Worm (Caenorhabditis elegans) whole organism, L4 larva: ENCODE results near the gene C10A4.6.
"Not testable (repeated sequence)": the region's sequence is repeated elsewhere in the genome, so short reads cannot be mapped to it uniquely, and the experiment has no call there.

ENCODE experiments used
- F26F4.8 ChIP-seq: fragments of 200-800 bp; sonication (Bioruptor generic); conservative IDR thresholded peaks from 2 replicates; pipeline ENCODE4 v1.3.6; 2022; ENCODE audit warnings: missing genetic modification characterization, missing compliant biosample characterization
- Y5F2A.4 ChIP-seq: fragments of 200-800 bp; sonication (Bioruptor generic); optimal IDR thresholded peaks from 2 replicates; lab custom pipeline; 2018; ENCODE audit warnings: mild to moderate bottlenecking, missing genetic modification characterization, missing compliant biosample characterization
- aly-2 ChIP-seq: sonication (generic microtip); optimal IDR thresholded peaks from 2 replicates; lab custom pipeline; 2018; ENCODE audit warnings: missing biosample characterization, missing genetic modification characterization
- arid-1 ChIP-seq: fragments of 200-800 bp; sonication (Bioruptor generic); conservative IDR thresholded peaks from 2 replicates; pipeline ENCODE4 v1.3.6; 2022; ENCODE audit warnings: missing genetic modification reagents, missing genetic modification characterization, missing compliant biosample characterization
- attf-4 ChIP-seq: sonication (generic microtip); optimal IDR thresholded peaks from 3 replicates; lab custom pipeline; 2017; ENCODE audit warnings: missing biosample characterization, missing genetic modification characterization
- ceh-32 ChIP-seq: sonication (generic microtip); optimal IDR thresholded peaks from 2 replicates; lab custom pipeline; 2016; ENCODE audit warnings: mild to moderate bottlenecking, missing genetic modification characterization, missing compliant biosample characterization; ENCODE audit not compliant: poor library complexity
- ces-1 ChIP-seq: fragments of 150-350 bp; sonication (generic microtip); optimal IDR thresholded peaks from 4 replicates; lab custom pipeline; 2014; ENCODE audit warnings: missing biosample characterization, missing genetic modification reagents, missing genetic modification characterization
- daf-16 ChIP-seq, 3 experiments: sonication (generic microtip); optimal IDR thresholded peaks; 2 replicates each; lab custom pipeline; 2016 to 2017; ENCODE audit warnings: missing genetic modification characterization in 3 of 3, missing genetic modification reagents in 3 of 3, mild to moderate bottlenecking in 2 of 3, missing compliant biosample characterization in 2 of 3, missing biosample characterization in 1 of 3, moderate library complexity in 1 of 3
- daf-19 ChIP-seq: fragments of 200-800 bp; sonication (Bioruptor generic); conservative IDR thresholded peaks from 2 replicates; pipeline ENCODE4 v1.3.6; 2022; ENCODE audit warnings: missing genetic modification characterization, missing compliant biosample characterization
- fos-1 ChIP-seq: fragments of 150-350 bp; optimal IDR thresholded peaks from 2 replicates; lab custom pipeline; 2014; ENCODE audit warnings: missing biosample characterization, missing genetic modification characterization
- hlh-11 ChIP-seq: fragments of 200-800 bp; sonication (Bioruptor generic); optimal IDR thresholded peaks from 2 replicates; lab custom pipeline; 2018; ENCODE audit warnings: mild to moderate bottlenecking, missing genetic modification characterization, missing compliant biosample characterization
- hlh-30 ChIP-seq: sonication (generic microtip); optimal IDR thresholded peaks from 2 replicates; lab custom pipeline; 2017; ENCODE audit warnings: antibody characterized with exemption, mild to moderate bottlenecking, missing genetic modification characterization, missing compliant biosample characterization; ENCODE audit not compliant: insufficient read depth
- jun-1 ChIP-seq: fragments of 150-350 bp; optimal IDR thresholded peaks from 2 replicates; lab custom pipeline; 2014; ENCODE audit warnings: missing biosample characterization, missing genetic modification reagents, missing genetic modification characterization
- lim-7 ChIP-seq: fragments of 200-800 bp; sonication (Bioruptor generic); IDR thresholded peaks from 2 replicates; pipeline ENCODE4 v1.3.6; 2022; ENCODE audit warnings: missing genetic modification characterization, missing compliant biosample characterization
- lin-29 ChIP-seq: fragments of 200-800 bp; sonication (Bioruptor generic); IDR thresholded peaks from 2 replicates; pipeline ENCODE4 v1.3.6; 2022; ENCODE audit warnings: missing genetic modification reagents, missing genetic modification characterization, missing compliant biosample characterization
- lir-3 ChIP-seq: sonication (generic microtip); optimal IDR thresholded peaks from 2 replicates; lab custom pipeline; 2016; ENCODE audit warnings: mild to moderate bottlenecking, missing genetic modification characterization, missing compliant biosample characterization
- mes-2 ChIP-seq: sonication (generic microtip); optimal IDR thresholded peaks from 2 replicates; lab custom pipeline; 2016; ENCODE audit warnings: missing genotype, mild to moderate bottlenecking, missing genetic modification characterization, missing compliant biosample characterization; ENCODE audit not compliant: poor library complexity, severe bottlenecking
- nhr-111 ChIP-seq: fragments of 200-800 bp; sonication (Bioruptor generic); optimal IDR thresholded peaks from 2 replicates; lab custom pipeline; 2018; ENCODE audit warnings: mild to moderate bottlenecking, missing genetic modification characterization, missing compliant biosample characterization
- nhr-25 ChIP-seq: sonication (generic microtip); optimal IDR thresholded peaks from 2 replicates; lab custom pipeline; 2017; ENCODE audit warnings: missing genetic modification characterization, mild to moderate bottlenecking, missing compliant biosample characterization, antibody characterized with exemption, moderate library complexity, borderline replicate concordance; ENCODE audit not compliant: insufficient read depth
- nhr-28 ChIP-seq: fragments of 150-350 bp; optimal IDR thresholded peaks from 2 replicates; lab custom pipeline; 2014; ENCODE audit warnings: missing biosample characterization, missing genetic modification characterization
- nhr-41 ChIP-seq: fragments of 200-800 bp; sonication (Bioruptor generic); IDR thresholded peaks from 2 replicates; pipeline ENCODE4 v1.3.6; 2022; ENCODE audit warnings: missing genetic modification reagents, missing genetic modification characterization, missing compliant biosample characterization
- nhr-6 ChIP-seq: fragments of 150-350 bp; optimal IDR thresholded peaks from 2 replicates; lab custom pipeline; 2014; ENCODE audit warnings: missing biosample characterization, missing genetic modification characterization
- nhr-77 ChIP-seq: fragments of 150-350 bp; optimal IDR thresholded peaks from 2 replicates; lab custom pipeline; 2014; ENCODE audit warnings: missing biosample characterization, missing genetic modification characterization
- sdz-12 ChIP-seq: fragments of 200-800 bp; sonication (Bioruptor generic); optimal IDR thresholded peaks from 2 replicates; lab custom pipeline; 2018; ENCODE audit warnings: mild to moderate bottlenecking, missing genetic modification characterization, missing compliant biosample characterization
- snpc-1.2 ChIP-seq: fragments of 200-800 bp; sonication (Bioruptor generic); IDR thresholded peaks from 2 replicates; pipeline ENCODE4 v1.3.6; 2022; ENCODE audit warnings: missing genetic modification reagents, missing genetic modification characterization, missing compliant biosample characterization
- spr-3 ChIP-seq: fragments of 200-800 bp; sonication (Bioruptor generic); optimal IDR thresholded peaks from 2 replicates; lab custom pipeline; 2018; ENCODE audit warnings: mild to moderate bottlenecking, missing genetic modification characterization, missing compliant biosample characterization
- tra-1 ChIP-seq: fragments of 200-800 bp; sonication (Bioruptor generic); IDR thresholded peaks from 2 replicates; pipeline ENCODE4 v1.3.6; 2022; ENCODE audit warnings: missing genetic modification reagents, missing genetic modification characterization, missing compliant biosample characterization
- unc-39 ChIP-seq: sonication (generic microtip); optimal IDR thresholded peaks from 2 replicates; lab custom pipeline; 2017; ENCODE audit warnings: missing biosample characterization, missing genetic modification characterization
- unc-62 ChIP-seq, 3 experiments: fragments of 150-350 bp in 1 of 3; sonication (generic microtip); optimal IDR thresholded peaks in 2 of 3; peaks in 1 of 3; 1 replicate in 1 of 3; 2 replicates in 2 of 3; lab custom pipeline; 2014 to 2017; ENCODE audit warnings: missing biosample characterization in 3 of 3, missing genetic modification characterization in 3 of 3, missing genetic modification reagents in 3 of 3, missing genotype in 1 of 3
- zfp-3 ChIP-seq: fragments of 200-800 bp; sonication (Bioruptor generic); conservative IDR thresholded peaks from 2 replicates; pipeline ENCODE4 v1.3.6; 2022; ENCODE audit warnings: missing genetic modification reagents, missing genetic modification characterization, missing compliant biosample characterization
- zip-2 ChIP-seq: fragments of 150-350 bp; optimal IDR thresholded peaks from 2 replicates; lab custom pipeline; 2014; ENCODE audit warnings: missing biosample characterization, missing genetic modification characterization
- ztf-11 ChIP-seq: fragments of 150-350 bp; optimal IDR thresholded peaks from 2 replicates; lab custom pipeline; 2014; ENCODE audit warnings: missing biosample characterization, missing genetic modification characterization

Gene C10A4.6

ce11 chrX:7343747-7344146, 46.6 kb upstream of the C10A4.6 start, which contains the start of gene C07D8.5:
C07D8.5 (plus strand) TSS chrX:7344047.
- TF ChIP-seq mes-2 (tag; lab: Kevin White, UChicago) (no peak), snpc-1.2 (no peak), lim-7 (GFP tag; lab: Robert Waterston, UW) (no peak), hlh-30 (no peak), unc-39 (tag; lab: Kevin White, UChicago) (no peak), nhr-6 (tag; lab: Kevin White, UChicago) (no peak), unc-62 (GFP tag; optimal IDR thresholded peaks at IDR 0.05 in 1 of 2; lab: Kevin White, UChicago) (no peak), unc-62 (tag; optimal IDR thresholded peaks at IDR 0.05; lab: Kevin White, UChicago) (no peak)

DNA sequence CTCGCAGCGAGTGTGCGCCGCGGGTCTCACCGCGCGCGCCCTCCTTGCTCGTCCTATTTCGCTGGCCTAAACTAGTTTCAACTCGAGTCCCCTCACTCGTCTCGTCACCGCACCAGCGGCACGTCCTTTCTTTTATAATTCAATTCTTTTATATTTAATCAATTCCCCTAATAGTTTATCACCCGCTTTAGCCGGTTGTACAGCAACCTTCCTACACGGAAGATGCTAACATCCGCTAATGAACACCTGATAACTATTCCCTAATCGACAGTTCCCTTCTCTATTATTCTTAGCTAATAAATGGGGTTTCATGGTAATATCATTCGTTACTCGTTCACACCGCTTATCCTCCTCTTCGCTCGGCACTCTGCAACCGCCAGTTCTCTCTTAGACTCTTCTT, 25.1 kb upstream of the C10A4.6 start, which contains the start of gene C56G3.2:
TSS of gene C56G3.2 (plus strand) at position 301 of the 400 bp plus-strand sequence.
- not testable (repeated sequence) for TF ChIP-seq attf-4; zip-2 (tag; lab: Kevin White, UChicago); nhr-25

DNA sequence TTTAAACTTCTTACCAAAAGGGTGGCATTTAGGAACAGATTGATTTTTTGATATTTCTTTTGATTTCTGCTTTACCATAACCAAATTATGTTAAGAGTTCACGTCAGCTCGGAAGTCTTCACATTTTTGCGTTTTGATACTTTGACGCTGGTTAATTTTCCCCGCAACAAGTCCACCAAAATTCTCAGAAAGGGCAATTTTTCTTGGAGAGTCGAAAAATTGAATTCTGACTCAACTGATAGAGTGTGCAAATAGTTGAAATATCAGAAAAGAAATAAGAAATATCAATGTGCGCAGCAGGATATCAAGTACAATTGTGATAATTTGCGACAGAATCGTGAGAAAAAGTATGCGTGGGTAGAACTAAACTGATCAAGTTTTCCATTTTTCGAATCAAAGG, 20.6 kb upstream of the C10A4.6 start:
- TF ChIP-seq spr-3, result no peak
- TF ChIP-seq nhr-41 (GFP tag; lab: Robert Waterston, UW), result no peak
- no peak for TF ChIP-seq ztf-11 (tag; lab: Kevin White, UChicago)
- no peak for TF ChIP-seq nhr-28
- TF ChIP-seq hlh-11 (tag; lab: Kevin White, UChicago), result no peak

DNA sequence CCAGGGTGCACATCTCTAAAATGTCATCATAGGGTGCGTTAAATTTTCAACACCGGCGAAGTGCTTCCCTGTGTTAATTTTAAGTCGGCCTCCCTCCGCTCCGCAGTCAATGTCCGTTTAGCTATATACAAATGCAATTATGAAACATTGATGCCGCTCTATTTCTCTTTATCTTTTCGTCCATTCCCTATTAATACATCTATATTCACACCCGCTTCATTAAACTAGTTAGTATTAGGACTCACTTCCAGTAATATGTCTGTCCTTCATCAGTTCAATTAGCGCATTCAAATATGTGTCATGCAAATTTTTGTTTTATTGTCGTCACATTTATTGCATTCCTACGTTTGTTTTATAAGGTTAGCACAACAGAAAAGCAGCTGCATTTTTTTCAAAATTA, 18.4 kb upstream of the C10A4.6 start:
- TF ChIP-seq Y5F2A.4 (GFP tag; lab: Kevin White, UChicago) (no peak), spr-3 (no peak), daf-16 (GFP tag; optimal IDR thresholded peaks at IDR 0.05; lab: Kevin White, UChicago) (no peak), daf-16 (tag; optimal IDR thresholded peaks at IDR 0.05; lab: Kevin White, UChicago) (no peak), lir-3 (tag; lab: Kevin White, UChicago) (no peak), F26F4.8 (no peak), fos-1 (tag; lab: Kevin White, UChicago) (no peak), nhr-111 (GFP tag; lab: Kevin White, UChicago) (no peak), jun-1 (tag; lab: Kevin White, UChicago) (no peak), nhr-77 (tag; lab: Kevin White, UChicago) (no peak), unc-39 (tag; lab: Kevin White, UChicago) (no peak), lin-29 (GFP tag; lab: Robert Waterston, UW) (no peak), daf-19 (GFP tag; lab: Robert Waterston, UW) (no peak), ceh-32 (tag; lab: Kevin White, UChicago) (no peak), hlh-11 (tag; lab: Kevin White, UChicago) (no peak), aly-2 (no peak), sdz-12 (GFP tag; lab: Kevin White, UChicago) (no peak), zfp-3 (no peak), arid-1 (no peak)
- TF ChIP-seq, all 104 proteins: peak for 0

DNA sequence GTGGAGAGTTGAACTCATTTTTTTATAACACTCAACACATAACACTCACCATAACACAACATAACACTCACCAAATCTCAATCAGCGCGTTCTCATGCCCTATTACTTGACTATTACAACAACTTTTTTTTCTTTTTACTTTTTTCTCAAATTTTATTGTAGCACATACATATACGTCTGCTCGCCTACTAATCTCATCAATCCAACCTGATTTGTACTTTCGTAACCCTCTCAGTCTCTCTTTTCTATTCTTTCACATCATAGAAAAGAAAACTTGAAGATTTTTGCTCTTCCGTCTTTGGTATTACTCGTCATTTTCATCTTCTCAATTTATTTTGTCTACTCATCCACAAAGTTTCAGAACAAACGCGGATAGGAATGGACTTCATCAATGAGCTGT, 13.4 kb upstream of the C10A4.6 start, which contains the start of gene npr-8:
TSS of gene npr-8 (plus strand) at position 362 of the 400 bp plus-strand sequence.
- TF ChIP-seq ces-1 (GFP tag; lab: Kevin White, UChicago), result peak; percentile 53
- no peak for TF ChIP-seq tra-1 (GFP tag; lab: Robert Waterston, UW)
